Worm (Caenorhabditis elegans) whole organism, young adult: ENCODE measurements around the gene Y49E10.27.

Experiments
- B0261.1 ChIP-seq: sonication (generic microtip); optimal IDR thresholded peaks from 2 replicates; lab custom pipeline; 2016; ENCODE audit warnings: mild to moderate bottlenecking, missing genetic modification characterization, moderate library complexity, missing compliant biosample characterization
- C06A6.2 ChIP-seq: fragments of 200-800 bp; sonication (Bioruptor generic); conservative IDR thresholded peaks from 2 replicates; pipeline ENCODE4 v1.3.6; 2022; ENCODE audit warnings: missing genetic modification characterization, missing compliant biosample characterization
- C17E4.6 ChIP-seq: fragments of 200-800 bp; sonication (Bioruptor generic); IDR thresholded peaks from 2 replicates; pipeline ENCODE4 v1.3.6; 2022; ENCODE audit warnings: missing genetic modification reagents, missing genetic modification characterization, missing compliant biosample characterization
- F23B12.7 ChIP-seq: sonication (generic microtip); optimal IDR thresholded peaks from 2 replicates; lab custom pipeline; 2017; ENCODE audit warnings: missing genetic modification characterization, mild to moderate bottlenecking, missing compliant biosample characterization, antibody characterized with exemption, moderate library complexity; ENCODE audit not compliant: insufficient read depth
- F39B2.1 ChIP-seq: fragments of 200-800 bp; sonication (Bioruptor generic); IDR thresholded peaks from 2 replicates; pipeline ENCODE4 v1.3.6; 2022; ENCODE audit warnings: missing genetic modification reagents, missing genetic modification characterization, missing compliant biosample characterization
- F52B5.7 ChIP-seq: sonication (generic microtip); optimal IDR thresholded peaks from 2 replicates; lab custom pipeline; 2016; ENCODE audit warnings: mild to moderate bottlenecking, missing genetic modification characterization, missing compliant biosample characterization
- K12H6.12 ChIP-seq: fragments of 200-800 bp; sonication (Bioruptor generic); optimal IDR thresholded peaks from 2 replicates; lab custom pipeline; 2018; ENCODE audit warnings: mild to moderate bottlenecking, missing genetic modification characterization, missing compliant biosample characterization
- T07F8.4 ChIP-seq: sonication (generic microtip); optimal IDR thresholded peaks from 2 replicates; lab custom pipeline; 2016; ENCODE audit warnings: mild to moderate bottlenecking, missing genetic modification characterization, moderate library complexity, missing compliant biosample characterization
- Y56A3A.18 ChIP-seq: fragments of 200-800 bp; sonication (Bioruptor generic); IDR thresholded peaks from 2 replicates; pipeline ENCODE4 v1.3.6; 2022; ENCODE audit warnings: missing genetic modification reagents, missing genetic modification characterization, missing compliant biosample characterization
- Y79H2A.3 ChIP-seq: fragments of 200-800 bp; sonication (Bioruptor generic); conservative IDR thresholded peaks from 2 replicates; pipeline ENCODE4 v1.3.6; 2022; ENCODE audit warnings: missing genetic modification reagents, missing genetic modification characterization, missing compliant biosample characterization
- Y95B8A.8 ChIP-seq: fragments of 200-800 bp; sonication (Bioruptor generic); IDR thresholded peaks from 2 replicates; pipeline ENCODE4 v1.3.6; 2022; ENCODE audit warnings: missing genetic modification reagents, missing genetic modification characterization, missing compliant biosample characterization
- akir-1 ChIP-seq: fragments of 200-800 bp; sonication (Bioruptor generic); optimal IDR thresholded peaks from 2 replicates; lab custom pipeline; 2018; ENCODE audit warnings: mild to moderate bottlenecking, missing genetic modification characterization, moderate library complexity, missing compliant biosample characterization
- aptf-2 ChIP-seq: fragments of 200-800 bp; sonication (Bioruptor generic); conservative IDR thresholded peaks from 2 replicates; pipeline ENCODE4 v1.3.6; 2022; ENCODE audit warnings: missing genetic modification reagents, missing genetic modification characterization, missing compliant biosample characterization
- aptf-3 ChIP-seq: fragments of 200-800 bp; sonication (Bioruptor generic); IDR thresholded peaks from 2 replicates; pipeline ENCODE4 v1.3.6; 2022; ENCODE audit warnings: missing genetic modification characterization, missing compliant biosample characterization
- attf-3 ChIP-seq: fragments of 200-800 bp; sonication (Bioruptor generic); conservative IDR thresholded peaks from 2 replicates; pipeline ENCODE4 v1.3.6; 2022; ENCODE audit warnings: missing genetic modification reagents, missing genetic modification characterization, missing compliant biosample characterization
- ccch-3 ChIP-seq: fragments of 200-800 bp; sonication (Bioruptor generic); optimal IDR thresholded peaks from 2 replicates; lab custom pipeline; 2018; ENCODE audit warnings: mild to moderate bottlenecking, missing genetic modification characterization, missing compliant biosample characterization
- cebp-1 ChIP-seq, 2 experiments: fragments of 200-800 bp in 1 of 2; sonication (Bioruptor generic) in 1 of 2; sonication (generic microtip) in 1 of 2; IDR thresholded peaks in 1 of 2; optimal IDR thresholded peaks in 1 of 2; 2 replicates each; pipeline versions ENCODE4 v1.3.6 to Lab custom; 2017 to 2022; ENCODE audit warnings: missing compliant biosample characterization in 2 of 2, missing genetic modification characterization in 2 of 2, mild to moderate bottlenecking in 1 of 2, missing genetic modification reagents in 1 of 2, moderate library complexity in 1 of 2
- ceh-27 ChIP-seq: fragments of 200-800 bp; sonication (Bioruptor generic); optimal IDR thresholded peaks from 2 replicates; lab custom pipeline; 2018; ENCODE audit warnings: mild to moderate bottlenecking, missing genetic modification characterization, moderate library complexity, missing compliant biosample characterization
- chd-7 ChIP-seq: sonication (generic microtip); optimal IDR thresholded peaks from 2 replicates; lab custom pipeline; 2016; ENCODE audit warnings: mild to moderate bottlenecking, missing genetic modification characterization, moderate library complexity, missing compliant biosample characterization
- die-1 ChIP-seq: sonication (generic microtip); optimal IDR thresholded peaks from 2 replicates; lab custom pipeline; 2016; ENCODE audit warnings: missing genotype, mild to moderate bottlenecking, missing genetic modification characterization, missing compliant biosample characterization
- dox-1 ChIP-seq: fragments of 200-800 bp; sonication (Bioruptor generic); IDR thresholded peaks from 2 replicates; pipeline ENCODE4 v1.3.6; 2022; ENCODE audit warnings: missing genetic modification reagents, missing genetic modification characterization, missing compliant biosample characterization
- him-1 ChIP-seq: sonication (generic microtip); optimal IDR thresholded peaks from 2 replicates; lab custom pipeline; 2016; ENCODE audit warnings: missing genotype, missing genetic modification reagents, missing genetic modification characterization, missing compliant biosample characterization
- hlh-26 ChIP-seq: fragments of 200-800 bp; sonication (Bioruptor generic); conservative IDR thresholded peaks from 2 replicates; pipeline ENCODE4 v1.3.6; 2022; ENCODE audit warnings: missing genetic modification reagents, missing genetic modification characterization, missing compliant biosample characterization
- hmg-1.2 ChIP-seq: fragments of 200-800 bp; sonication (Bioruptor generic); IDR thresholded peaks from 2 replicates; pipeline ENCODE4 v1.3.6; 2022; ENCODE audit warnings: missing genetic modification reagents, missing genetic modification characterization, missing compliant biosample characterization
- hmg-20 ChIP-seq: fragments of 200-800 bp; sonication (Bioruptor generic); IDR thresholded peaks from 2 replicates; pipeline ENCODE4 v1.3.6; 2022; ENCODE audit warnings: missing genetic modification reagents, missing genetic modification characterization, missing compliant biosample characterization
- lin-26 ChIP-seq: fragments of 200-800 bp; sonication (Bioruptor generic); IDR thresholded peaks from 2 replicates; pipeline ENCODE4 v1.3.6; 2022; ENCODE audit warnings: missing genetic modification reagents, missing genetic modification characterization, missing compliant biosample characterization
- lin-54 ChIP-seq: fragments of 200-800 bp; sonication (Bioruptor generic); optimal IDR thresholded peaks from 2 replicates; lab custom pipeline; 2018; ENCODE audit warnings: mild to moderate bottlenecking, missing genetic modification characterization, missing compliant biosample characterization
- lsl-1 ChIP-seq: fragments of 200-800 bp; sonication (Bioruptor generic); optimal IDR thresholded peaks from 2 replicates; lab custom pipeline; 2018; ENCODE audit warnings: mild to moderate bottlenecking, missing genetic modification characterization, moderate library complexity, missing compliant biosample characterization
- madf-10 ChIP-seq: sonication (generic microtip); optimal IDR thresholded peaks from 2 replicates; lab custom pipeline; 2016; ENCODE audit warnings: mild to moderate bottlenecking, missing genetic modification characterization, missing compliant biosample characterization
- madf-6 ChIP-seq: fragments of 200-800 bp; sonication (Bioruptor generic); IDR thresholded peaks from 2 replicates; pipeline ENCODE4 v1.3.6; 2022; ENCODE audit warnings: missing genetic modification reagents, missing genetic modification characterization, missing compliant biosample characterization
- mcd-1 ChIP-seq: fragments of 200-800 bp; sonication (Bioruptor generic); IDR thresholded peaks from 2 replicates; pipeline ENCODE4 v1.3.6; 2022; ENCODE audit warnings: missing genetic modification reagents, missing genetic modification characterization, missing compliant biosample characterization
- mes-4 ChIP-seq: sonication (generic microtip); optimal IDR thresholded peaks from 2 replicates; lab custom pipeline; 2016; ENCODE audit warnings: missing genotype, missing genetic modification characterization, missing compliant biosample characterization
- nfyb-1 ChIP-seq: fragments of 200-800 bp; sonication (Bioruptor generic); IDR thresholded peaks from 2 replicates; pipeline ENCODE4 v1.3.6; 2022; ENCODE audit warnings: missing genetic modification reagents, missing genetic modification characterization, missing compliant biosample characterization
- nhr-90 ChIP-seq: sonication (generic microtip); optimal IDR thresholded peaks from 2 replicates; lab custom pipeline; 2016; ENCODE audit warnings: missing genotype, mild to moderate bottlenecking, missing genetic modification characterization, missing compliant biosample characterization
- rcor-1 ChIP-seq: fragments of 200-800 bp; sonication (Bioruptor generic); IDR thresholded peaks from 2 replicates; pipeline ENCODE4 v1.3.6; 2022; ENCODE audit warnings: missing genetic modification reagents, missing genetic modification characterization, missing compliant biosample characterization
- repo-1 ChIP-seq: sonication (generic microtip); optimal IDR thresholded peaks from 2 replicates; lab custom pipeline; 2017; ENCODE audit warnings: mild to moderate bottlenecking, missing genetic modification characterization, missing compliant biosample characterization
- sdz-38 ChIP-seq: sonication (generic microtip); optimal IDR thresholded peaks from 2 replicates; lab custom pipeline; 2016; ENCODE audit warnings: missing genotype, missing genetic modification characterization, missing compliant biosample characterization
- sea-2 ChIP-seq: fragments of 200-800 bp; sonication (Bioruptor generic); IDR thresholded peaks from 2 replicates; pipeline ENCODE4 v1.3.6; 2022; ENCODE audit warnings: missing genetic modification characterization, missing compliant biosample characterization
- snpc-4 ChIP-seq, 5 experiments: fragments of 150-350 bp in 1 of 5; sonication (generic microtip) in 4 of 5; optimal IDR thresholded peaks; 2 replicates each; lab custom pipeline; 2014 to 2018; ENCODE audit warnings: missing genetic modification characterization in 5 of 5, missing biosample characterization in 3 of 5, antibody characterized with exemption in 2 of 5, mild to moderate bottlenecking in 2 of 5, missing compliant biosample characterization in 2 of 5, missing genotype in 2 of 5, moderate library complexity in 2 of 5, missing genetic modification reagents in 1 of 5
- somi-1 ChIP-seq: fragments of 200-800 bp; sonication (Bioruptor generic); optimal IDR thresholded peaks from 2 replicates; lab custom pipeline; 2018; ENCODE audit warnings: mild to moderate bottlenecking, missing genetic modification characterization, missing compliant biosample characterization
- sptf-2 ChIP-seq: fragments of 200-800 bp; sonication (Bioruptor generic); optimal IDR thresholded peaks from 2 replicates; lab custom pipeline; 2018; ENCODE audit warnings: mild to moderate bottlenecking, missing genetic modification characterization, missing compliant biosample characterization
- tbp1 ChIP-seq: fragments of 200-800 bp; sonication (Bioruptor generic); optimal IDR thresholded peaks from 2 replicates; lab custom pipeline; 2018; ENCODE audit warnings: mild to moderate bottlenecking, missing genetic modification characterization, missing compliant biosample characterization
- unc-62 ChIP-seq: fragments of 150-350 bp; optimal IDR thresholded peaks from 2 replicates; lab custom pipeline; 2014; ENCODE audit warnings: missing biosample characterization, missing genetic modification reagents, missing genetic modification characterization
- zim-3 ChIP-seq: sonication (generic microtip); optimal IDR thresholded peaks from 2 replicates; lab custom pipeline; 2017; ENCODE audit warnings: mild to moderate bottlenecking, missing genetic modification characterization, moderate library complexity, missing compliant biosample characterization
- ztf-18 ChIP-seq: sonication (generic microtip); optimal IDR thresholded peaks from 2 replicates; lab custom pipeline; 2016; ENCODE audit warnings: missing genotype, mild to moderate bottlenecking, missing genetic modification characterization, missing compliant biosample characterization
- ztf-26 ChIP-seq: sonication (generic microtip); optimal IDR thresholded peaks from 2 replicates; lab custom pipeline; 2017; ENCODE audit warnings: missing genetic modification characterization, missing compliant biosample characterization
- ztf-3 ChIP-seq: fragments of 200-800 bp; sonication (Bioruptor generic); optimal IDR thresholded peaks from 2 replicates; lab custom pipeline; 2018; ENCODE audit warnings: mild to moderate bottlenecking, missing genetic modification characterization, missing compliant biosample characterization

Gene Y49E10.27

DNA sequence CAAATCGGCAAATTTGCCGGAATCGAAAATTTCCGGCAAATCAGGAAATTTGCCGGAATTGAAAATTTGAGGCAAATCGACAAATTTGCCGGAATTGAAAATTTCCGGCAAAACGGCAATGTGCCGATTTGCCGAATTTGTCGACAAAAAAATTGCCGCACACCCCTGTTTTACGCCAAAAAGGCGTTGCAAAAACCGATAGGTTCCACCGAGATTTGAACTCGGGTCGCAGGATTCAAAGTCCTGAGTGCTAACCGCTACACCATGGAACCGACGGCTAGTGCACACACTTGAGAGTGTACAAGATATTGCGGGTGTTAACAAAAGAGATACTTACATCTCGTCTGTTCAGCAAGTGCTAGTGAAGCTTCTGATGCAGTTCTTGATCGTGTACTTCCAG is 34.5 kb upstream of the Y49E10.27 start:
- peak; percentile 87 for TF ChIP-seq lin-26 (GFP tag; lab: Robert Waterston, UW)
- TF ChIP-seq dox-1, result peak; percentile 54
- no peak for TF ChIP-seq ccch-3 (GFP tag; lab: Kevin White, UChicago)
- TF ChIP-seq akir-1 (GFP tag; lab: Kevin White, UChicago), result no peak
- peak; percentile 70 for TF ChIP-seq die-1 (tag; lab: Kevin White, UChicago)
- TF ChIP-seq C06A6.2 (GFP tag; lab: Robert Waterston, UW), result 0 out of 2 replicates have a peak, but pooled peaks have one; percentile 18
- no peak for TF ChIP-seq F23B12.7
- TF ChIP-seq rcor-1 (GFP tag; lab: Robert Waterston, UW), result no peak
- TF ChIP-seq tbp1, result peak; percentile 91
- peak; percentile 75 for TF ChIP-seq B0261.1 (tag; lab: Kevin White, UChicago)
- TF ChIP-seq lsl-1, result peak; percentile 41
- peak; percentile 31 for TF ChIP-seq snpc-4 (GFP tag; optimal IDR thresholded peaks at IDR 0.05; lab: Kevin White, UChicago)
- TF ChIP-seq snpc-4 (tag; optimal IDR thresholded peaks at IDR 0.05; lab: Kevin White, UChicago), result peak in 1 of 4 experiments; percentile 5
- TF ChIP-seq him-1 (tag; lab: Kevin White, UChicago), result peak; percentile 15
- no peak for TF ChIP-seq unc-62
- peak; percentile 1 for TF ChIP-seq F52B5.7 (tag; lab: Kevin White, UChicago)
- TF ChIP-seq ceh-27 (GFP tag; lab: Kevin White, UChicago), result no peak
- peak; percentile 45 for TF ChIP-seq mcd-1 (GFP tag; lab: Robert Waterston, UW)
- TF ChIP-seq T07F8.4, result peak; percentile 11
- TF ChIP-seq chd-7 (tag; lab: Kevin White, UChicago), result peak; percentile 55
- TF ChIP-seq ztf-18, result peak; percentile 7
- 0 out of 2 replicates have a peak, but pooled peaks have one; percentile 18 for TF ChIP-seq Y79H2A.3 (GFP tag; lab: Robert Waterston, UW)
- TF ChIP-seq Y56A3A.18 (GFP tag; lab: Robert Waterston, UW), result 0 out of 2 replicates have a peak, but pooled peaks have one; percentile 29
- TF ChIP-seq cebp-1 (GFP tag; IDR thresholded peaks at IDR 0.05; lab: Robert Waterston, UW), result no peak
- TF ChIP-seq cebp-1 (tag; optimal IDR thresholded peaks at IDR 0.05; lab: Kevin White, UChicago), result peak; percentile 48
- peak; percentile 27 for TF ChIP-seq sptf-2 (GFP tag; lab: Kevin White, UChicago)
- 0 out of 2 replicates have a peak, but pooled peaks have one; percentile 57 for TF ChIP-seq aptf-3
- peak; percentile 7 for TF ChIP-seq zim-3 (tag; lab: Kevin White, UChicago)
- TF ChIP-seq K12H6.12, result no peak
- no peak for TF ChIP-seq sea-2 (GFP tag; lab: Robert Waterston, UW)
- peak; percentile 11 for TF ChIP-seq repo-1 (tag; lab: Kevin White, UChicago)
- TF ChIP-seq nhr-90 (tag; lab: Kevin White, UChicago), result peak; percentile 49
- no peak for TF ChIP-seq madf-10
- TF ChIP-seq sdz-38, result no peak
- no peak for TF ChIP-seq F39B2.1 (GFP tag; lab: Robert Waterston, UW)
- 0 out of 2 replicates have a peak, but pooled peaks have one; percentile 9 for TF ChIP-seq attf-3
- peak; percentile 10 for TF ChIP-seq ztf-26 (tag; lab: Kevin White, UChicago)
- peak; percentile 44; the same call in 1 of the 2 replicates for TF ChIP-seq nfyb-1 (GFP tag; lab: Robert Waterston, UW)
- peak; percentile 15 for TF ChIP-seq somi-1 (GFP tag; lab: Kevin White, UChicago)
- peak; percentile 23 for TF ChIP-seq lin-54 (GFP tag; lab: Kevin White, UChicago)
- TF ChIP-seq aptf-2, result no peak
- no peak for TF ChIP-seq ztf-3 (GFP tag; lab: Kevin White, UChicago)
- TF ChIP-seq mes-4 (tag; lab: Kevin White, UChicago), result peak; percentile 5
- TF ChIP-seq C17E4.6, result 0 out of 2 replicates have a peak, but pooled peaks have one; percentile 25
- peak; percentile 50; the same call in 1 of the 2 replicates for TF ChIP-seq hmg-20
- TF ChIP-seq madf-6, result peak; percentile 28; the same call in 1 of the 2 replicates
- TF ChIP-seq Y95B8A.8 (GFP tag; lab: Robert Waterston, UW), result no peak
- TF ChIP-seq hmg-1.2, result peak; percentile 48
- no peak for TF ChIP-seq hlh-26 (GFP tag; lab: Robert Waterston, UW)
